Worm (Caenorhabditis elegans): ENCODE data around the gene F39E9.6.

DNA sequence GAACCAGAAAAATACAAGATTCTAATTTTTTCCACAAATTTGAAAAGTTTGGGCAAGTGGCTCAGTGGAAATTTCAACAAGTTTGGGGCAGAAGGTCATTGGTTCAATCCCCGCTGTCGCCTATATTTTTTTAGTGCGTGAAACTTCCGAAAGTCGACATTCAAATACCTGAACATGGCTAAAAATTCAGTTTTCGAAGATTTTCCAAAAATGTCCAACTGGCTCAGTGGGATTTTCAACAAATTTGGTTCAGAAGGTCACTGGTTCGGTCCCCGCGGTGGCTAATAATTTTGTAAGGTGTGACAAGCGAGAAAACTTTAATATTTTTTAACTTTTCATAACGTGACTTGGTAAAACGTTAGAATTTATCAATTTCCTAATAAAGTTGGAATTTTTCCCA lies 48.6 kb downstream of the F39E9.6 start:
- TF ChIP-seq ztf-29 (GFP tag; IDR thresholded peaks at IDR 0.05) (no peak), T22C8.4 (GFP tag; IDR thresholded peaks at IDR 0.05) (no peak), flt-1 (GFP tag; IDR thresholded peaks at IDR 0.05) (no peak), klf-2 (GFP tag; conservative IDR thresholded peaks at IDR 0.05) (no peak), cog-1 (tag; optimal IDR thresholded peaks at IDR 0.05) (no peak), med-1 (GFP tag; optimal IDR thresholded peaks at IDR 0.05; ENCODE audit: insufficient read depth) (no peak)
